Worm (Caenorhabditis elegans) whole organism, young adult: Measurements from ENCODE around the gene srh-296.

Experiments
- B0035.1 ChIP-seq: sonication (generic microtip); optimal IDR thresholded peaks from 2 replicates; lab custom pipeline; 2016; ENCODE audit warnings: missing genetic modification characterization, mild to moderate bottlenecking, missing compliant biosample characterization, missing genotype, missing genetic modification reagents
- B0336.3 ChIP-seq: fragments of 200-800 bp; sonication (Bioruptor generic); IDR thresholded peaks from 2 replicates; pipeline ENCODE4 v1.3.6; 2022; ENCODE audit warnings: missing genetic modification characterization, missing compliant biosample characterization
- C06A6.2 ChIP-seq: fragments of 200-800 bp; sonication (Bioruptor generic); conservative IDR thresholded peaks from 2 replicates; pipeline ENCODE4 v1.3.6; 2022; ENCODE audit warnings: missing genetic modification characterization, missing compliant biosample characterization
- C17E4.6 ChIP-seq: fragments of 200-800 bp; sonication (Bioruptor generic); IDR thresholded peaks from 2 replicates; pipeline ENCODE4 v1.3.6; 2022; ENCODE audit warnings: missing genetic modification reagents, missing genetic modification characterization, missing compliant biosample characterization
- D2030.7 ChIP-seq: fragments of 200-800 bp; sonication (Bioruptor generic); IDR thresholded peaks from 2 replicates; pipeline ENCODE4 v1.3.6; 2022; ENCODE audit warnings: missing genetic modification reagents, missing genetic modification characterization, missing compliant biosample characterization
- F33H1.4 ChIP-seq: fragments of 200-800 bp; sonication (Bioruptor generic); IDR thresholded peaks from 2 replicates; pipeline ENCODE4 v1.3.6; 2022; ENCODE audit warnings: missing genetic modification reagents, missing genetic modification characterization, missing compliant biosample characterization
- F39B2.1 ChIP-seq: fragments of 200-800 bp; sonication (Bioruptor generic); IDR thresholded peaks from 2 replicates; pipeline ENCODE4 v1.3.6; 2022; ENCODE audit warnings: missing genetic modification reagents, missing genetic modification characterization, missing compliant biosample characterization
- K12H6.12 ChIP-seq: fragments of 200-800 bp; sonication (Bioruptor generic); optimal IDR thresholded peaks from 2 replicates; lab custom pipeline; 2018; ENCODE audit warnings: mild to moderate bottlenecking, missing genetic modification characterization, missing compliant biosample characterization
- Y56A3A.18 ChIP-seq: fragments of 200-800 bp; sonication (Bioruptor generic); IDR thresholded peaks from 2 replicates; pipeline ENCODE4 v1.3.6; 2022; ENCODE audit warnings: missing genetic modification reagents, missing genetic modification characterization, missing compliant biosample characterization
- Y67H2A.10 ChIP-seq: fragments of 200-800 bp; sonication (Bioruptor generic); conservative IDR thresholded peaks from 2 replicates; pipeline ENCODE4 v1.3.6; 2022; ENCODE audit warnings: missing genetic modification reagents, missing genetic modification characterization, missing compliant biosample characterization
- Y95B8A.8 ChIP-seq: fragments of 200-800 bp; sonication (Bioruptor generic); IDR thresholded peaks from 2 replicates; pipeline ENCODE4 v1.3.6; 2022; ENCODE audit warnings: missing genetic modification reagents, missing genetic modification characterization, missing compliant biosample characterization
- ama-1 ChIP-seq, 3 experiments: fragments of 150-350 bp in 1 of 3; sonication (generic microtip) in 2 of 3; optimal IDR thresholded peaks; 2 replicates each; lab custom pipeline; 2014 to 2018; ENCODE audit warnings: missing biosample characterization in 2 of 3, missing genetic modification characterization in 2 of 3, missing genetic modification reagents in 2 of 3
- atf-7 ChIP-seq: sonication (generic microtip); optimal IDR thresholded peaks from 2 replicates; lab custom pipeline; 2017; ENCODE audit warnings: mild to moderate bottlenecking, missing genetic modification characterization, missing compliant biosample characterization
- athp-1 ChIP-seq: sonication (generic microtip); optimal IDR thresholded peaks from 2 replicates; lab custom pipeline; 2017; ENCODE audit warnings: mild to moderate bottlenecking, missing genetic modification characterization, missing compliant biosample characterization
- attf-3 ChIP-seq: fragments of 200-800 bp; sonication (Bioruptor generic); conservative IDR thresholded peaks from 2 replicates; pipeline ENCODE4 v1.3.6; 2022; ENCODE audit warnings: missing genetic modification reagents, missing genetic modification characterization, missing compliant biosample characterization
- attf-5 ChIP-seq: fragments of 200-800 bp; sonication (Bioruptor generic); optimal IDR thresholded peaks from 2 replicates; lab custom pipeline; 2018; ENCODE audit warnings: mild to moderate bottlenecking, missing genetic modification characterization, missing compliant biosample characterization
- attf-6 ChIP-seq: fragments of 200-800 bp; sonication (Bioruptor generic); IDR thresholded peaks from 2 replicates; pipeline ENCODE4 v1.3.6; 2022; ENCODE audit warnings: missing genetic modification reagents, missing genetic modification characterization, missing compliant biosample characterization
- ceh-100 ChIP-seq: fragments of 200-800 bp; sonication (Bioruptor generic); IDR thresholded peaks from 2 replicates; pipeline ENCODE4 v1.3.6; 2022; ENCODE audit warnings: missing genetic modification reagents, missing genetic modification characterization, missing compliant biosample characterization
- ceh-27 ChIP-seq: fragments of 200-800 bp; sonication (Bioruptor generic); optimal IDR thresholded peaks from 2 replicates; lab custom pipeline; 2018; ENCODE audit warnings: mild to moderate bottlenecking, missing genetic modification characterization, moderate library complexity, missing compliant biosample characterization
- ceh-58 ChIP-seq: fragments of 200-800 bp; sonication (Bioruptor generic); IDR thresholded peaks from 2 replicates; pipeline ENCODE4 v1.3.6; 2022; ENCODE audit warnings: missing genetic modification characterization, missing compliant biosample characterization
- die-1 ChIP-seq: sonication (generic microtip); optimal IDR thresholded peaks from 2 replicates; lab custom pipeline; 2016; ENCODE audit warnings: missing genotype, mild to moderate bottlenecking, missing genetic modification characterization, missing compliant biosample characterization
- dox-1 ChIP-seq: fragments of 200-800 bp; sonication (Bioruptor generic); IDR thresholded peaks from 2 replicates; pipeline ENCODE4 v1.3.6; 2022; ENCODE audit warnings: missing genetic modification reagents, missing genetic modification characterization, missing compliant biosample characterization
- efl-1 ChIP-seq: fragments of 150-350 bp; optimal IDR thresholded peaks from 2 replicates; lab custom pipeline; 2014; ENCODE audit warnings: missing biosample characterization, missing genetic modification reagents, missing genetic modification characterization
- hlh-12 ChIP-seq: sonication (generic microtip); optimal IDR thresholded peaks from 2 replicates; lab custom pipeline; 2016; ENCODE audit warnings: missing genetic modification characterization, missing compliant biosample characterization
- hrde-1 ChIP-seq: sonication (generic microtip); optimal IDR thresholded peaks from 2 replicates; lab custom pipeline; 2016; ENCODE audit warnings: missing genetic modification characterization, mild to moderate bottlenecking, missing compliant biosample characterization, moderate library complexity, missing genotype, missing genetic modification reagents, borderline replicate concordance
- let-526 ChIP-seq: fragments of 200-800 bp; sonication (Bioruptor generic); IDR thresholded peaks from 2 replicates; pipeline ENCODE4 v1.3.6; 2022; ENCODE audit warnings: missing genetic modification reagents, missing genetic modification characterization, missing compliant biosample characterization
- lin-54 ChIP-seq: fragments of 200-800 bp; sonication (Bioruptor generic); optimal IDR thresholded peaks from 2 replicates; lab custom pipeline; 2018; ENCODE audit warnings: mild to moderate bottlenecking, missing genetic modification characterization, missing compliant biosample characterization
- lir-1 ChIP-seq: fragments of 200-800 bp; sonication (Bioruptor generic); conservative IDR thresholded peaks from 2 replicates; pipeline ENCODE4 v1.3.6; 2022; ENCODE audit warnings: missing genetic modification reagents, missing genetic modification characterization, missing compliant biosample characterization
- lsy-27 ChIP-seq: sonication (generic microtip); optimal IDR thresholded peaks from 2 replicates; lab custom pipeline; 2017; ENCODE audit warnings: missing genetic modification characterization, mild to moderate bottlenecking, missing compliant biosample characterization, antibody characterized with exemption, missing genotype, borderline replicate concordance; ENCODE audit not compliant: insufficient read depth
- madf-3 ChIP-seq: fragments of 200-800 bp; sonication (Bioruptor generic); IDR thresholded peaks from 2 replicates; pipeline ENCODE4 v1.3.6; 2022; ENCODE audit warnings: missing genetic modification reagents, missing genetic modification characterization, missing compliant biosample characterization
- madf-6 ChIP-seq: fragments of 200-800 bp; sonication (Bioruptor generic); IDR thresholded peaks from 2 replicates; pipeline ENCODE4 v1.3.6; 2022; ENCODE audit warnings: missing genetic modification reagents, missing genetic modification characterization, missing compliant biosample characterization
- mcd-1 ChIP-seq: fragments of 200-800 bp; sonication (Bioruptor generic); IDR thresholded peaks from 2 replicates; pipeline ENCODE4 v1.3.6; 2022; ENCODE audit warnings: missing genetic modification reagents, missing genetic modification characterization, missing compliant biosample characterization
- mel-28 ChIP-seq: sonication (generic microtip); optimal IDR thresholded peaks from 2 replicates; lab custom pipeline; 2016; ENCODE audit warnings: borderline replicate concordance, mild to moderate bottlenecking, missing genetic modification characterization, missing compliant biosample characterization
- nfyb-1 ChIP-seq: fragments of 200-800 bp; sonication (Bioruptor generic); IDR thresholded peaks from 2 replicates; pipeline ENCODE4 v1.3.6; 2022; ENCODE audit warnings: missing genetic modification reagents, missing genetic modification characterization, missing compliant biosample characterization
- nhr-120 ChIP-seq: fragments of 200-800 bp; sonication (Bioruptor generic); IDR thresholded peaks from 2 replicates; pipeline ENCODE4 v1.3.6; 2022; ENCODE audit warnings: missing genetic modification characterization, missing compliant biosample characterization
- nhr-27 ChIP-seq: fragments of 200-800 bp; sonication (Bioruptor generic); optimal IDR thresholded peaks from 2 replicates; lab custom pipeline; 2018; ENCODE audit warnings: mild to moderate bottlenecking, missing genetic modification characterization, moderate library complexity, missing compliant biosample characterization
- nhr-90 ChIP-seq: sonication (generic microtip); optimal IDR thresholded peaks from 2 replicates; lab custom pipeline; 2016; ENCODE audit warnings: missing genotype, mild to moderate bottlenecking, missing genetic modification characterization, missing compliant biosample characterization
- pbrm-1 ChIP-seq: fragments of 200-800 bp; sonication (Bioruptor generic); IDR thresholded peaks from 2 replicates; pipeline ENCODE4 v1.3.6; 2022; ENCODE audit warnings: missing genetic modification reagents, missing genetic modification characterization, missing compliant biosample characterization
- pha-4 ChIP-seq: fragments of 150-350 bp; sonication (generic microtip); optimal IDR thresholded peaks from 2 replicates; lab custom pipeline; 2014; ENCODE audit warnings: missing biosample characterization, missing genetic modification reagents, missing genetic modification characterization
- repo-1 ChIP-seq: sonication (generic microtip); optimal IDR thresholded peaks from 2 replicates; lab custom pipeline; 2017; ENCODE audit warnings: mild to moderate bottlenecking, missing genetic modification characterization, missing compliant biosample characterization
- rpc-1 ChIP-seq, 2 experiments: fragments of 150-350 bp in 1 of 2; sonication (generic microtip) in 1 of 2; optimal IDR thresholded peaks; 2 replicates each; lab custom pipeline; 2014 to 2018; ENCODE audit warnings: missing biosample characterization in 1 of 2, missing genetic modification characterization in 1 of 2, missing genetic modification reagents in 1 of 2, missing genotype in 1 of 2
- sdz-38 ChIP-seq: sonication (generic microtip); optimal IDR thresholded peaks from 2 replicates; lab custom pipeline; 2016; ENCODE audit warnings: missing genotype, missing genetic modification characterization, missing compliant biosample characterization
- sea-2 ChIP-seq: fragments of 200-800 bp; sonication (Bioruptor generic); IDR thresholded peaks from 2 replicates; pipeline ENCODE4 v1.3.6; 2022; ENCODE audit warnings: missing genetic modification characterization, missing compliant biosample characterization
- snpc-3.4 ChIP-seq: sonication (generic microtip); optimal IDR thresholded peaks from 2 replicates; lab custom pipeline; 2017; ENCODE audit warnings: missing genetic modification characterization, mild to moderate bottlenecking, missing compliant biosample characterization, antibody characterized with exemption, moderate library complexity, missing genotype, missing genetic modification reagents
- tbx-9 ChIP-seq: sonication (generic microtip); optimal IDR thresholded peaks from 2 replicates; lab custom pipeline; 2016; ENCODE audit warnings: borderline replicate concordance, missing genetic modification characterization, inconsistent platforms, missing compliant biosample characterization
- tlf-1 ChIP-seq: fragments of 200-800 bp; sonication (Bioruptor generic); optimal IDR thresholded peaks from 2 replicates; lab custom pipeline; 2018; ENCODE audit warnings: mild to moderate bottlenecking, missing genetic modification characterization, missing compliant biosample characterization
- ztf-25 ChIP-seq: fragments of 200-800 bp; sonication (Bioruptor generic); IDR thresholded peaks from 2 replicates; pipeline ENCODE4 v1.3.6; 2022; ENCODE audit warnings: missing genetic modification reagents, missing genetic modification characterization, missing compliant biosample characterization
- ztf-6 ChIP-seq: fragments of 200-800 bp; sonication (Bioruptor generic); IDR thresholded peaks from 2 replicates; pipeline ENCODE4 v1.3.6; 2022; ENCODE audit warnings: missing genetic modification reagents, missing genetic modification characterization, missing compliant biosample characterization

srh-296 gene

DNA sequence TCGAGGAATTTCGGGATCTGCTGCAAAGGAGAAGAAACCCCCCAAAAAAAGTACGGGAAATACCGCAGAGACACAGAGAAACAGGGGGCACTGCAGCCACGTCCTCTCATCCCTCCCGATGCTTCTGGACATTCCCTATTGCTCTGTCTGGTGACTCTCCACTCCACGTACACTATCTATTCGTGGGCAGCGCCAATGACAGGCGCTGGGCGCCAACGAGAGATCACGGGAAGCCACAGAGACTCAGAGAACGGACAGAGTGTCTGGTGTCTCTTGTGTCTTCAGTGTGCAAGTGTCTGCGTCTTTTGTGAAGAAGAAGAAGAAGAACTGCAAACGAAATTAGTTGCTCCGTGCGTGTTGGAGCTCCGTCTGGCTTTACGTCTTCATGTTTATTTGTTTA lies 47.7 kb downstream of the srh-296 start (continued):
- TF ChIP-seq B0035.1 (no peak), rpc-1 (optimal IDR thresholded peaks at IDR 0.05; lab: Kevin White, UChicago) (peak; percentile 17), rpc-1 (tag; optimal IDR thresholded peaks at IDR 0.05; lab: Kevin White, UChicago) (no peak), pha-4 (tag; lab: Kevin White, UChicago) (no peak), nfyb-1 (GFP tag; lab: Robert Waterston, UW) (peak; percentile 93), attf-3 (GFP tag; lab: Robert Waterston, UW) (no peak), nhr-27 (tag; lab: Kevin White, UChicago) (no peak), tbx-9 (tag; lab: Kevin White, UChicago) (no peak), lsy-27 (tag; lab: Kevin White, UChicago) (no peak), die-1 (tag; lab: Kevin White, UChicago) (no peak), F39B2.1 (GFP tag; lab: Robert Waterston, UW) (no peak), ceh-58 (no peak), hrde-1 (no peak), Y56A3A.18 (peak; percentile 66; the same call in 1 of the 2 replicates), athp-1 (tag; lab: Kevin White, UChicago) (no peak), nhr-120 (GFP tag; lab: Robert Waterston, UW) (no peak), ceh-27 (peak; percentile 76), madf-3 (GFP tag; lab: Robert Waterston, UW) (no peak), sdz-38 (tag; lab: Kevin White, UChicago) (no peak), atf-7 (tag; lab: Kevin White, UChicago) (peak; percentile 71), ama-1 (optimal IDR thresholded peaks at IDR 0.05; lab: Kevin White, UChicago) (no peak), ama-1 (GFP tag; optimal IDR thresholded peaks at IDR 0.05; lab: Kevin White, UChicago) (no peak), attf-6 (GFP tag; lab: Robert Waterston, UW) (no peak), efl-1 (GFP tag; lab: Kevin White, UChicago) (no peak), mcd-1 (peak; percentile 86), attf-5 (peak; percentile 78), madf-6 (GFP tag; lab: Robert Waterston, UW) (no peak; the same call in 1 of the 2 replicates), hlh-12 (tag; lab: Kevin White, UChicago) (no peak), lir-1 (GFP tag; lab: Robert Waterston, UW) (peak; percentile 44; the same call in 1 of the 2 replicates), repo-1 (tag; lab: Kevin White, UChicago) (no peak), C06A6.2 (GFP tag; lab: Robert Waterston, UW) (no peak; the same call in 1 of the 2 replicates), ztf-6 (GFP tag; lab: Robert Waterston, UW) (no peak), lin-54 (GFP tag; lab: Kevin White, UChicago) (peak; percentile 42), pbrm-1 (GFP tag; lab: Robert Waterston, UW) (peak; percentile 78), tlf-1 (no peak), ztf-25 (no peak), nhr-90 (tag; lab: Kevin White, UChicago) (no peak), K12H6.12 (tag; lab: Kevin White, UChicago) (peak; percentile 82), mel-28 (tag; lab: Kevin White, UChicago) (peak; percentile 53), B0336.3 (peak; percentile 80), ceh-100 (0 out of 2 replicates have a peak, but pooled peaks have one; percentile 15), let-526 (GFP tag; lab: Robert Waterston, UW) (peak; percentile 82; the same call in 1 of the 2 replicates), Y95B8A.8 (GFP tag; lab: Robert Waterston, UW) (no peak), sea-2 (GFP tag; lab: Robert Waterston, UW) (no peak), Y67H2A.10 (GFP tag; lab: Robert Waterston, UW) (no peak), snpc-3.4 (no peak), C17E4.6 (GFP tag; lab: Robert Waterston, UW) (no peak), F33H1.4 (no peak), D2030.7 (no peak), dox-1 (GFP tag; lab: Robert Waterston, UW) (peak; percentile 79)
